Fruit fly (Drosophila melanogaster) whole organism, wandering third instar larva: Measurements from ENCODE around the gene Arp8.
"Not testable (repeated sequence)": the region's sequence is repeated elsewhere in the genome, so short reads cannot be mapped to it uniquely, and the experiment has no call there.

Experiments used
- Dfd ChIP-seq: fragments of >200 bp; optimal IDR thresholded peaks from 2 replicates; lab custom pipeline; 2017; ENCODE audit warnings: missing biosample characterization, missing genetic modification characterization
- Hr83 ChIP-seq: fragments of 200-300 bp; sonication (Bioruptor generic); optimal IDR thresholded peaks from 2 replicates; lab custom pipeline; 2016; ENCODE audit warnings: missing biosample characterization, mild to moderate bottlenecking, missing genetic modification characterization, moderate library complexity; ENCODE audit not compliant: poor library complexity, severe bottlenecking
- Myc ChIP-seq: fragments of >200 bp; optimal IDR thresholded peaks from 2 replicates; lab custom pipeline; 2017
- OdsH ChIP-seq: fragments of 200-800 bp; sonication (Bioruptor generic); optimal IDR thresholded peaks from 2 replicates; lab custom pipeline; 2016; ENCODE audit warnings: missing biosample characterization, mild to moderate bottlenecking, missing genetic modification characterization
- Sp1 ChIP-seq: fragments of 200-800 bp; sonication (Bioruptor generic); optimal IDR thresholded peaks from 3 replicates; lab custom pipeline; 2019; ENCODE audit warnings: missing biosample characterization, mild to moderate bottlenecking, missing genetic modification characterization, moderate library complexity
- Vsx2 ChIP-seq: fragments of 200-300, 225-300 bp; sonication (Bioruptor generic); optimal IDR thresholded peaks from 2 replicates; lab custom pipeline; 2018; ENCODE audit warnings: missing biosample characterization, missing genetic modification characterization; ENCODE audit not compliant: partially characterized antibody
- brk ChIP-seq: fragments of 200-800 bp; sonication (Bioruptor generic); optimal IDR thresholded peaks from 2 replicates; lab custom pipeline; 2016; ENCODE audit warnings: missing biosample characterization, mild to moderate bottlenecking, missing genetic modification characterization
- foxo ChIP-seq, 2 experiments: fragments of 200-800 bp; sonication (Bioruptor generic); optimal IDR thresholded peaks; 2 replicates in 1 of 2; 3 replicates in 1 of 2; lab custom pipeline; 2016 to 2017; ENCODE audit warnings: missing biosample characterization in 2 of 2, missing genetic modification characterization in 2 of 2
- h ChIP-seq: fragments of 200-800 bp; sonication (Bioruptor generic); optimal IDR thresholded peaks from 3 replicates; lab custom pipeline; 2016; ENCODE audit warnings: missing biosample characterization, mild to moderate bottlenecking, missing genetic modification characterization
- pan ChIP-seq: fragments of >200 bp; optimal IDR thresholded peaks from 2 replicates; lab custom pipeline; 2017
- sage ChIP-seq: fragments of 200-800 bp; sonication (Bioruptor generic); optimal IDR thresholded peaks from 2 replicates; lab custom pipeline; 2016; ENCODE audit warnings: missing biosample characterization, mild to moderate bottlenecking, missing genetic modification characterization
- usp ChIP-seq: fragments of >200 bp; optimal IDR thresholded peaks from 2 replicates; lab custom pipeline; 2017; ENCODE audit warnings: missing biosample characterization, missing genetic modification characterization

DNA sequence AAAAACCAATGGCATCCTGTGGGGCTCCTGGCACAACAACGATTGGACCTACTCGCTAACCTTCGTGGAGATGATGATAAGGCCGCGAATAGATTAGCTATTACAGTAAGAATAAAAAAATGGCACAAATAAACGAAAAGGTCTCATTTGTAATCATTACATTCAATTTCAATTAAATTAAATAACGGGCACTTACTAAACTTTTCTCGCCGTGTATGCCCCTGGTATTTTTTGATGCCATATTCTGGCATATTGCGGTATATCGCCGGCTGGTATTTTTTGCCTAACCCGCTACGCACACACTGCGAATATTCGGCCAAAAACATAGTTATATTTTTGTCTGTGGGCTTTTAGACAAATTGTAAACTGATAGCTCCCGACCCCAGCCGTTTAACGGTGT, 38.8 kb upstream of the Arp8 start, which contains the start of gene Gss2:
- TF ChIP-seq OdsH; foxo (GFP tag; optimal IDR thresholded peaks at IDR 0.05; lab: Kevin White, UChicago); Hr83 (GFP tag; lab: Kevin White, UChicago); h; sage (GFP tag; lab: Kevin White, UChicago); brk; Myc (lab: Kevin White, UChicago); pan (lab: Kevin White, UChicago); Dfd; usp (GFP tag; lab: Kevin White, UChicago); Vsx2; Sp1 (GFP tag; lab: Kevin White, UChicago): not testable (repeated sequence)
